Fruit fly (Drosophila melanogaster) whole organism, prepupa: ENCODE results near the gene CG1024.

Experiments used
- Blimp-1 ChIP-seq: fragments of 200-800 bp; sonication (Bioruptor generic); optimal IDR thresholded peaks from 3 replicates; lab custom pipeline; 2017; ENCODE audit warnings: missing biosample characterization, missing genetic modification characterization, mild to moderate bottlenecking, moderate library complexity, missing genetic modification reagents
- CG10631 ChIP-seq: fragments of 200-800 bp; sonication (Bioruptor generic); optimal IDR thresholded peaks from 2 replicates; lab custom pipeline; 2016; ENCODE audit warnings: missing biosample characterization, missing genetic modification characterization
- CG10669 ChIP-seq: fragments of 200-800 bp; sonication (Bioruptor generic); optimal IDR thresholded peaks from 3 replicates; lab custom pipeline; 2018; ENCODE audit warnings: missing biosample characterization, mild to moderate bottlenecking, missing genetic modification characterization, moderate library complexity
- CG11294 ChIP-seq: fragments of 200-800 bp; sonication (Bioruptor generic); IDR thresholded peaks from 2 replicates; pipeline ENCODE4 v1.3.6; 2022; ENCODE audit warnings: missing biosample characterization, missing genetic modification characterization
- CG11762 ChIP-seq: fragments of 200-800 bp; sonication (Bioruptor generic); optimal IDR thresholded peaks from 3 replicates; lab custom pipeline; 2016; ENCODE audit warnings: missing biosample characterization, missing genetic modification characterization; ENCODE audit not compliant: insufficient read depth
- CG15336 ChIP-seq: fragments of 200-800 bp; sonication (Bioruptor generic); IDR thresholded peaks from 2 replicates; pipeline ENCODE4 v1.3.6; 2022; ENCODE audit warnings: missing biosample characterization, missing genetic modification characterization
- CG1621 ChIP-seq: fragments of 200-800 bp; sonication (Bioruptor generic); optimal IDR thresholded peaks from 3 replicates; lab custom pipeline; 2018; ENCODE audit warnings: missing biosample characterization, mild to moderate bottlenecking, missing genetic modification characterization
- CG3032 ChIP-seq: fragments of 200-800 bp; optimal IDR thresholded peaks from 2 replicates; lab custom pipeline; 2019; ENCODE audit warnings: missing biosample characterization, mild to moderate bottlenecking, missing genetic modification characterization, moderate library complexity
- CG31627 ChIP-seq: fragments of 200-800 bp; sonication (Bioruptor generic); optimal IDR thresholded peaks from 3 replicates; lab custom pipeline; 2016; ENCODE audit warnings: missing biosample characterization, missing genetic modification characterization
- CG34406 ChIP-seq: fragments of 200-800 bp; sonication (Bioruptor generic); optimal IDR thresholded peaks from 3 replicates; lab custom pipeline; 2016; ENCODE audit warnings: missing biosample characterization, missing genetic modification characterization
- CG6163 ChIP-seq: fragments of 200-800 bp; sonication (Bioruptor generic); IDR thresholded peaks from 3 replicates; pipeline ENCODE4 v1.3.6; 2022; ENCODE audit warnings: missing biosample characterization, missing genetic modification characterization
- CG6276 ChIP-seq: fragments of 200-800 bp; sonication (Bioruptor generic); optimal IDR thresholded peaks from 2 replicates; lab custom pipeline; 2017; ENCODE audit warnings: missing biosample characterization, mild to moderate bottlenecking, missing genetic modification characterization
- CG6792 ChIP-seq: fragments of 200-800 bp; sonication (Bioruptor generic); optimal IDR thresholded peaks from 3 replicates; lab custom pipeline; 2016; ENCODE audit warnings: missing biosample characterization, missing genetic modification characterization
- CG6808 ChIP-seq: fragments of 200-800 bp; sonication (Bioruptor generic); optimal IDR thresholded peaks from 3 replicates; lab custom pipeline; 2017; ENCODE audit warnings: missing biosample characterization, missing genetic modification characterization, mild to moderate bottlenecking, moderate library complexity, missing genetic modification reagents
- CG8119 ChIP-seq: fragments of 200-800 bp; sonication (Bioruptor generic); IDR thresholded peaks from 3 replicates; pipeline ENCODE4 v1.3.6; 2022; ENCODE audit warnings: missing biosample characterization, missing genetic modification characterization
- CG9139 ChIP-seq: fragments of 200-800 bp; sonication (Bioruptor generic); optimal IDR thresholded peaks from 3 replicates; lab custom pipeline; 2017; ENCODE audit warnings: missing biosample characterization, mild to moderate bottlenecking, missing genetic modification characterization
- Eip75B ChIP-seq: fragments of 200-800 bp; sonication (Bioruptor generic); optimal IDR thresholded peaks from 3 replicates; lab custom pipeline; 2016; ENCODE audit warnings: missing biosample characterization, missing genetic modification characterization
- Eip78C ChIP-seq: fragments of 200-800 bp; sonication (Bioruptor generic); peaks from one replicate; lab custom pipeline; 2016; ENCODE audit warnings: missing biosample characterization, missing genetic modification characterization
- Eip93F ChIP-seq: fragments of 200-800 bp; sonication (Bioruptor generic); optimal IDR thresholded peaks from 2 replicates; lab custom pipeline; 2016; ENCODE audit warnings: missing biosample characterization, mild to moderate bottlenecking, missing genetic modification characterization
- Ets21C ChIP-seq: fragments of 200-800 bp; sonication (Bioruptor generic); optimal IDR thresholded peaks from 3 replicates; lab custom pipeline; 2016; ENCODE audit warnings: missing biosample characterization, missing genetic modification characterization
- Ets96B ChIP-seq: fragments of 200-800 bp; optimal IDR thresholded peaks from 2 replicates; lab custom pipeline; 2019; ENCODE audit warnings: missing biosample characterization, mild to moderate bottlenecking, missing genetic modification characterization, moderate library complexity
- Gug ChIP-seq: fragments of 200-800 bp; sonication (Bioruptor generic); IDR thresholded peaks from 2 replicates; pipeline ENCODE4 v1.3.6; 2022; ENCODE audit warnings: missing biosample characterization, missing genetic modification characterization
- Hr38 ChIP-seq: sonication (Bioruptor generic); optimal IDR thresholded peaks from 2 replicates; lab custom pipeline; 2016; ENCODE audit warnings: missing biosample characterization, missing genetic modification characterization
- Hr39 ChIP-seq: fragments of 200-800 bp; sonication (Bioruptor generic); optimal IDR thresholded peaks from 2 replicates; lab custom pipeline; 2016; ENCODE audit warnings: missing biosample characterization, missing genetic modification characterization
- Hr4 ChIP-seq: fragments of 200-800 bp; sonication (Bioruptor generic); optimal IDR thresholded peaks from 3 replicates; lab custom pipeline; 2016; ENCODE audit warnings: missing biosample characterization, missing genetic modification characterization
- Lpt ChIP-seq: fragments of 200-800 bp; sonication (Bioruptor generic); optimal IDR thresholded peaks from 3 replicates; lab custom pipeline; 2016; ENCODE audit warnings: missing biosample characterization, missing genetic modification characterization
- Met ChIP-seq: fragments of 200-800 bp; sonication (Bioruptor generic); optimal IDR thresholded peaks from 3 replicates; lab custom pipeline; 2016; ENCODE audit warnings: missing biosample characterization, missing genetic modification characterization
- OdsH ChIP-seq: fragments of 200-800 bp; sonication (Bioruptor generic); optimal IDR thresholded peaks from 3 replicates; lab custom pipeline; 2016; ENCODE audit warnings: missing biosample characterization, missing genetic modification characterization
- Smox ChIP-seq: fragments of 200-800 bp; sonication (Bioruptor generic); optimal IDR thresholded peaks from 3 replicates; lab custom pipeline; 2016; ENCODE audit warnings: missing biosample characterization, missing genetic modification characterization
- Sox102F ChIP-seq: fragments of 200-800 bp; sonication (Bioruptor generic); optimal IDR thresholded peaks from 2 replicates; lab custom pipeline; 2016; ENCODE audit warnings: missing biosample characterization, mild to moderate bottlenecking, missing genetic modification characterization
- Sox14 ChIP-seq: fragments of 200-800 bp; sonication (Bioruptor generic); optimal IDR thresholded peaks from 3 replicates; lab custom pipeline; 2016; ENCODE audit warnings: missing biosample characterization, missing genetic modification characterization
- Sox15 ChIP-seq: fragments of 200-800 bp; sonication (Bioruptor generic); optimal IDR thresholded peaks from 3 replicates; lab custom pipeline; 2016; ENCODE audit warnings: missing biosample characterization, missing genetic modification characterization
- achi ChIP-seq: fragments of 200-800 bp; sonication (Bioruptor generic); optimal IDR thresholded peaks from 3 replicates; lab custom pipeline; 2016; ENCODE audit warnings: missing biosample characterization, missing genetic modification characterization
- acj6 ChIP-seq: fragments of 200-800 bp; sonication (Bioruptor generic); optimal IDR thresholded peaks from 3 replicates; lab custom pipeline; 2016; ENCODE audit warnings: missing biosample characterization, missing genetic modification characterization
- cyc ChIP-seq: fragments of 200-800 bp; sonication (Bioruptor generic); optimal IDR thresholded peaks from 3 replicates; lab custom pipeline; 2016; ENCODE audit warnings: missing biosample characterization, missing genetic modification characterization
- dsx ChIP-seq: fragments of 200-800 bp; optimal IDR thresholded peaks from 3 replicates; lab custom pipeline; 2019; ENCODE audit warnings: missing biosample characterization, mild to moderate bottlenecking, missing genetic modification characterization, moderate library complexity; ENCODE audit not compliant: poor library complexity, severe bottlenecking
- eg ChIP-seq: fragments of 200-800 bp; sonication (Bioruptor generic); IDR thresholded peaks from 3 replicates; pipeline ENCODE4 v1.3.6; 2022; ENCODE audit warnings: missing biosample characterization, missing genetic modification characterization
- esn ChIP-seq: fragments of 200-800 bp; sonication (Bioruptor generic); optimal IDR thresholded peaks from 2 replicates; lab custom pipeline; 2016; ENCODE audit warnings: missing biosample characterization, mild to moderate bottlenecking, missing genetic modification characterization, moderate library complexity
- fd59A ChIP-seq: fragments of 200-800 bp; sonication (Bioruptor generic); optimal IDR thresholded peaks from 2 replicates; lab custom pipeline; 2017; ENCODE audit warnings: missing biosample characterization, mild to moderate bottlenecking, missing genetic modification characterization, missing genetic modification reagents
- fd85E ChIP-seq: fragments of 200-800 bp; sonication (Bioruptor generic); optimal IDR thresholded peaks from 3 replicates; lab custom pipeline; 2016; ENCODE audit warnings: missing biosample characterization, missing genetic modification characterization
- fkh ChIP-seq: fragments of 200-800 bp; sonication (Bioruptor generic); optimal IDR thresholded peaks from 3 replicates; lab custom pipeline; 2017; ENCODE audit warnings: missing biosample characterization, mild to moderate bottlenecking, missing genetic modification characterization, moderate library complexity
- lz ChIP-seq: fragments of 200-800 bp; sonication (Bioruptor generic); optimal IDR thresholded peaks from 3 replicates; lab custom pipeline; 2016; ENCODE audit warnings: missing biosample characterization, missing genetic modification characterization
- pdm3 ChIP-seq: fragments of 200-800 bp; sonication (Bioruptor generic); optimal IDR thresholded peaks from 3 replicates; lab custom pipeline; 2016; ENCODE audit warnings: missing biosample characterization, missing genetic modification characterization
- spab ChIP-seq: fragments of 200-800 bp; sonication (Bioruptor generic); optimal IDR thresholded peaks from 2 replicates; lab custom pipeline; 2017; ENCODE audit warnings: missing biosample characterization, mild to moderate bottlenecking, missing genetic modification characterization, missing genetic modification reagents
- ss ChIP-seq, 2 experiments: fragments of 200-800 bp; sonication (Bioruptor generic); optimal IDR thresholded peaks; 2 replicates in 1 of 2; 3 replicates in 1 of 2; lab custom pipeline; 2017 to 2018; ENCODE audit warnings: mild to moderate bottlenecking in 2 of 2, missing biosample characterization in 2 of 2, missing genetic modification characterization in 2 of 2, moderate library complexity in 1 of 2
- svp ChIP-seq: fragments of 200-800 bp; sonication (Bioruptor generic); peaks from one replicate; lab custom pipeline; 2016; ENCODE audit warnings: missing biosample characterization, missing genetic modification characterization
- topi ChIP-seq: fragments of 200-800 bp; sonication (Bioruptor generic); optimal IDR thresholded peaks from 3 replicates; lab custom pipeline; 2016; ENCODE audit warnings: missing biosample characterization, missing genetic modification characterization
- vri ChIP-seq: fragments of 200-800 bp; sonication (Bioruptor generic); optimal IDR thresholded peaks from 3 replicates; lab custom pipeline; 2016; ENCODE audit warnings: missing biosample characterization, mild to moderate bottlenecking, missing genetic modification characterization

Gene CG1024

DNA sequence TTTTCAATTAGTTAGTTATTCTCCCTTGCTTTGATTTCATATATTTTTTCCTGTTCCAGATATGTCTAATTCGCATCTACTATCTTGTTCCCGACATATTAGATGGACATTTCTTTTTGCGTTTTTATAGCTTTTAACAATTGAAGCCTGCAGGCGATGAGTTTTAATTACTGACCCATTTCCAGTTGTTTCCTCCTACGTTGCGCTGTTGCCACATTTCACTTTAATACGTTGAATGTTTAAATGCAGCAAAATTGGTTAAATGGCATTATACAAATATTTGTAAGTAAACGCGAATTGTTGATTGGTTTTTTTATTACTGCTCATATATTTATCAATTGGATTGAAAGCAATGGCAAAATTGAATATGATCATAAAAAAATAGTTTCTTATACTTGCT is 48.8 kb upstream of the CG1024 start:
- no peak for TF ChIP-seq CG8119 (GFP tag; lab: Robert Waterston, UW)
- no peak for TF ChIP-seq pdm3 (GFP tag; lab: Kevin White, UChicago)
- TF ChIP-seq CG11762, result no peak
- TF ChIP-seq fkh (GFP tag; lab: Kevin White, UChicago), result no peak
- no peak for TF ChIP-seq Gug (GFP tag; lab: Robert Waterston, UW)
- TF ChIP-seq Met (GFP tag; lab: Kevin White, UChicago), result no peak
- no peak for TF ChIP-seq topi (GFP tag; lab: Kevin White, UChicago)

dm6 chr3R:6427619-6428378 is 47.7 kb upstream of the CG1024 start:
- TF ChIP-seq CG9139 (GFP tag; lab: Kevin White, UChicago) (no peak), CG1621 (peak; percentile 23), CG6808 (GFP tag; lab: Kevin White, UChicago) (peak; percentile 3), Ets21C (GFP tag; lab: Kevin White, UChicago) (peak; percentile 23), fd59A (peak; percentile 26), ss (GFP tag; optimal IDR thresholded peaks at IDR 0.05; lab: Kevin White, UChicago) (peak; percentile 17 to 26), achi (GFP tag; lab: Kevin White, UChicago) (peak; percentile 57), Eip93F (GFP tag; lab: Kevin White, UChicago) (no peak), dsx (GFP tag; lab: Kevin White, UChicago) (peak; percentile 15), Sox102F (peak; percentile 35), CG6276 (GFP tag; lab: Kevin White, UChicago) (peak; percentile 9), Hr38 (GFP tag; lab: Kevin White, UChicago) (no peak), Smox (GFP tag; lab: Kevin White, UChicago) (peak; percentile 58), Sox14 (GFP tag; lab: Kevin White, UChicago) (peak; percentile 61), CG10631 (peak; percentile 61), fd85E (GFP tag; lab: Kevin White, UChicago) (no peak), esn (GFP tag; lab: Kevin White, UChicago) (peak; percentile 72), topi (GFP tag; lab: Kevin White, UChicago) (peak; percentile 43), CG31627 (peak; percentile 48), Blimp-1 (GFP tag; lab: Kevin White, UChicago) (no peak), lz (GFP tag; lab: Kevin White, UChicago) (peak; percentile 55), OdsH (GFP tag; lab: Kevin White, UChicago) (peak; percentile 59), CG8119 (GFP tag; lab: Robert Waterston, UW) (peak; percentile 50; the same call in 2 of the 3 replicates), svp (GFP tag; lab: Kevin White, UChicago) (peak; percentile 71), acj6 (GFP tag; lab: Kevin White, UChicago) (peak; percentile 52), Sox15 (GFP tag; lab: Kevin White, UChicago) (no peak), Hr39 (peak; percentile 45), fkh (GFP tag; lab: Kevin White, UChicago) (no peak), Met (GFP tag; lab: Kevin White, UChicago) (peak; percentile 63), CG6792 (GFP tag; lab: Kevin White, UChicago) (peak; percentile 51), cyc (GFP tag; lab: Kevin White, UChicago) (peak; percentile 49), vri (peak; percentile 43), Ets96B (tag; lab: Kevin White, UChicago) (peak; percentile 61), CG15336 (GFP tag; lab: Robert Waterston, UW) (peak; percentile 40), spab (GFP tag; lab: Kevin White, UChicago) (peak; percentile 29), CG6163 (GFP tag; lab: Robert Waterston, UW) (peak; percentile 74; the same call in 2 of the 3 replicates), Lpt (GFP tag; lab: Kevin White, UChicago) (no peak), CG11294 (no peak), Gug (GFP tag; lab: Robert Waterston, UW) (no peak), CG34406 (GFP tag; lab: Kevin White, UChicago) (peak; percentile 29), Hr4 (GFP tag; lab: Kevin White, UChicago) (peak; percentile 38), eg (GFP tag; lab: Robert Waterston, UW) (peak; percentile 34; the same call in 1 of the 3 replicates), Eip78C (GFP tag; lab: Kevin White, UChicago) (peak; percentile 91), CG3032 (tag; lab: Kevin White, UChicago) (peak; percentile 59), Eip75B (GFP tag; lab: Kevin White, UChicago) (peak; percentile 47), CG10669 (GFP tag; lab: Kevin White, UChicago) (peak; percentile 55)
